Worm (Caenorhabditis elegans): Measurements from ENCODE around the gene acs-2.
A peak's percentile ranks its signal among the peaks of the same experiment; 100 is the strongest.

The acs-2 gene

ce11 chrV:15566511-15567178 is 549 bp upstream of the acs-2 start (continued):
- TF ChIP-seq nhr-27 (tag; optimal IDR thresholded peaks at IDR 0.05) (no peak), sea-2 (GFP tag; IDR thresholded peaks at IDR 0.05) (no peak), F10E7.11 (tag; optimal IDR thresholded peaks at IDR 0.05) (no peak), ztf-28 (GFP tag; IDR thresholded peaks at IDR 0.05) (no peak), Y95B8A.8 (GFP tag; IDR thresholded peaks at IDR 0.05) (no peak), lir-1 (GFP tag; conservative IDR thresholded peaks at IDR 0.05) (peak; percentile 54; the same call in 1 of the 2 replicates), let-607 (tag; optimal IDR thresholded peaks at IDR 0.05) (no peak), ztf-3 (GFP tag; optimal IDR thresholded peaks at IDR 0.05) (no peak), lin-26 (GFP tag; IDR thresholded peaks at IDR 0.05) (0 out of 2 replicates have a peak, but pooled peaks have one; percentile 50), B0336.3 (GFP tag; IDR thresholded peaks at IDR 0.05) (peak; percentile 40; the same call in 1 of the 2 replicates), dpff-1 (tag; optimal IDR thresholded peaks at IDR 0.05) (no peak), madf-8 (GFP tag; conservative IDR thresholded peaks at IDR 0.05) (no peak), F39B2.1 (GFP tag; IDR thresholded peaks at IDR 0.05) (no peak), mes-4 (tag; optimal IDR thresholded peaks at IDR 0.05) (no peak), C17E4.6 (GFP tag; IDR thresholded peaks at IDR 0.05) (no peak), let-526 (GFP tag; IDR thresholded peaks at IDR 0.05) (0 out of 2 replicates have a peak, but pooled peaks have one; percentile 55), snpc-3.4 (tag; optimal IDR thresholded peaks at IDR 0.05) (no peak), hlh-26 (GFP tag; conservative IDR thresholded peaks at IDR 0.05) (no peak), ceh-27 (GFP tag; optimal IDR thresholded peaks at IDR 0.05) (peak; percentile 37), Y79H2A.3 (GFP tag; conservative IDR thresholded peaks at IDR 0.05) (no peak), ztf-26 (tag; optimal IDR thresholded peaks at IDR 0.05) (peak; percentile 58), attf-5 (GFP tag; optimal IDR thresholded peaks at IDR 0.05) (peak; percentile 45), K12H6.12 (tag; optimal IDR thresholded peaks at IDR 0.05) (peak; percentile 78), pha-4 (tag; optimal IDR thresholded peaks at IDR 0.05) (no peak), egl-18 (GFP tag; IDR thresholded peaks at IDR 0.05) (no peak)

ce11 chrV:15568381-15568780 is 1.2 kb downstream of the acs-2 start:
- TF ChIP-seq ama-1 (optimal IDR thresholded peaks at IDR 0.05) (peak; percentile 42), ama-1 (GFP tag; optimal IDR thresholded peaks at IDR 0.05) (no peak), B0019.2 (GFP tag; conservative IDR thresholded peaks at IDR 0.05) (no peak), dpff-1 (tag; optimal IDR thresholded peaks at IDR 0.05) (no peak)

DNA sequence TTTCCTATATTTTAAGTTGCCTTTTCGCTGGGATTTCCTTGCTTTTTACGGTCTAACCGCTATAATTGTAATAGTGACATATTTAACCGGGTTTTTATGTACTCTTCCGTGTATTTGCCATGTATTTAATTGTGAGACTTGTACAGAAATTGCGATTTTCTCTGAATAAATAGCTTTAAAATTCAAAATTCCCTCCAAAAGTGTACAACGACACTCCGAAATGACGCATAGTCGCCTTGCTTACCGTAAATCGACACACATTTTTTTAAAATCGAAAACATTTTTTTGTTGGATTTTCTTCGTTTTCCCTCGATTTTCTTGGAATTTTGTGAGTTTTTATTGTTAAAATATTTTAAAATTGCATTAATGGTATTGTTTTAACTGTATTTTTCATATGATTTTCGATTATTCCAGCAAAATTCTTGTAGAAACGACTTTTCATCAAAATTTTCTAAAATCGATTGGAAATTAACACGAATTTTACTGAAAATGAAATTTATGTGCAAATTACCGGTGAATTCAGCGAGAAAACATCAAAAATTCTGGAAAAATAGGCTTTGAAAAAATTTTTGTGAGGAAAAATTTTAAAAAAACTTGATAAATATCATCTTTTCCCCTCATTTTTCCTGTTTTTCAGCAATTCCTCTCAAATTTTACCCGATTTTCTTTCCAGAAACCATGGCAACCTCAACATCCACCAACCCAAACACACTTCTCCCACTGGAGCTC is 2.7 kb downstream of the acs-2 start, which contains the start of gene lsm-5:
lsm-5 (plus strand) TSS at position 679 of the 729 bp plus-strand sequence.
- TF ChIP-seq lin-54 (GFP tag; optimal IDR thresholded peaks at IDR 0.05): peak; percentile 79
- no peak for TF ChIP-seq egl-18 (GFP tag; IDR thresholded peaks at IDR 0.05)
- TF ChIP-seq attf-3 (GFP tag; conservative IDR thresholded peaks at IDR 0.05): peak; percentile 93
- TF ChIP-seq snpc-4 (GFP tag; optimal IDR thresholded peaks at IDR 0.05): no peak
- TF ChIP-seq snpc-4 (tag; optimal IDR thresholded peaks at IDR 0.05): peak in 1 of 4 experiments; percentile 25
- no peak for TF ChIP-seq madf-6 (GFP tag; IDR thresholded peaks at IDR 0.05)
- peak; percentile 57 for TF ChIP-seq dpl-1 (GFP tag; optimal IDR thresholded peaks at IDR 0.05)
- TF ChIP-seq efl-1 (GFP tag; optimal IDR thresholded peaks at IDR 0.05): peak; percentile 67
- peak; percentile 34 for TF ChIP-seq him-1 (tag; optimal IDR thresholded peaks at IDR 0.05)
- no peak for TF ChIP-seq repo-1 (tag; optimal IDR thresholded peaks at IDR 0.05)
- no peak for TF ChIP-seq hmg-20 (GFP tag; IDR thresholded peaks at IDR 0.05)
- no peak for TF ChIP-seq rcor-1 (GFP tag; IDR thresholded peaks at IDR 0.05)
- peak in 1 of 3 experiments; percentile 83 for TF ChIP-seq lin-35 (GFP tag; optimal IDR thresholded peaks at IDR 0.05)
- TF ChIP-seq ama-1 (optimal IDR thresholded peaks at IDR 0.05): peak; percentile 77
- TF ChIP-seq ama-1 (GFP tag; optimal IDR thresholded peaks at IDR 0.05): no peak
- no peak for TF ChIP-seq cebp-1 (GFP tag; IDR thresholded peaks at IDR 0.05)
- peak; percentile 45 for TF ChIP-seq cebp-1 (tag; optimal IDR thresholded peaks at IDR 0.05)
- TF ChIP-seq F23B12.7 (tag; optimal IDR thresholded peaks at IDR 0.05; ENCODE audit: insufficient read depth): peak; percentile 49
- 0 out of 2 replicates have a peak, but pooled peaks have one; percentile 9 for TF ChIP-seq hsf-1 (GFP tag; IDR thresholded peaks at IDR 0.05)
- no peak for TF ChIP-seq F57A8.1 (GFP tag; optimal IDR thresholded peaks at IDR 0.05)
